Fruit fly (Drosophila melanogaster): Measurements from ENCODE around the gene PGRP-LD.

The PGRP-LD gene

dm6 chr3L:5770817-5771425 is 8.9 kb upstream of the PGRP-LD start (continued):
- TF ChIP-seq CG2889 (GFP tag; IDR thresholded peaks at IDR 0.05) = peak; percentile 46; the same call in 1 of the 3 replicates
- TF ChIP-seq CG1832 (GFP tag; optimal IDR thresholded peaks at IDR 0.05) = peak; percentile 98
- peak; percentile 89 for TF ChIP-seq CG15269 (tag; optimal IDR thresholded peaks at IDR 0.05)
- TF ChIP-seq CG8290 (GFP tag; optimal IDR thresholded peaks at IDR 0.05) = peak; percentile 53
- peak; percentile 84 to 92 for TF ChIP-seq CG8290 (tag; optimal IDR thresholded peaks at IDR 0.05)
- TF ChIP-seq mam (GFP tag; optimal IDR thresholded peaks at IDR 0.05) = peak; percentile 90
- peak; percentile 41; the same call in 1 of the 2 replicates for TF ChIP-seq E2f2 (GFP tag; IDR thresholded peaks at IDR 0.05)
- peak; percentile 54 for TF ChIP-seq wek (GFP tag; optimal IDR thresholded peaks at IDR 0.05)
- peak; percentile 39; the same call in 2 of the 3 replicates for TF ChIP-seq B-H1 (GFP tag; IDR thresholded peaks at IDR 0.05)
- no peak for TF ChIP-seq psq (GFP tag; optimal IDR thresholded peaks at IDR 0.05)
- TF ChIP-seq Pdp1 (GFP tag; optimal IDR thresholded peaks at IDR 0.05) = peak; percentile 76 to 78
- TF ChIP-seq CG30431 (GFP tag; optimal IDR thresholded peaks at IDR 0.05) = peak; percentile 58
- no peak for TF ChIP-seq rib (GFP tag; IDR thresholded peaks at IDR 0.05)
- peak; percentile 97 for TF ChIP-seq CG8478 (optimal IDR thresholded peaks at IDR 0.05)
- peak; percentile 55 for TF ChIP-seq Lhr (GFP tag; optimal IDR thresholded peaks at IDR 0.05)
- peak; percentile 74 for TF ChIP-seq CG2202 (tag; optimal IDR thresholded peaks at IDR 0.05)
- no peak for TF ChIP-seq hbn (GFP tag; IDR thresholded peaks at IDR 0.05; ENCODE audit: partially characterized antibody)
- 0 out of 3 replicates have a peak, but pooled peaks have one; percentile 40 for TF ChIP-seq ken (GFP tag; IDR thresholded peaks at IDR 0.05)
- TF ChIP-seq p53 (GFP tag; optimal IDR thresholded peaks at IDR 0.05) = peak; percentile 75
- peak; percentile 84 for TF ChIP-seq CG15696 (tag; optimal IDR thresholded peaks at IDR 0.05)
- no peak for TF ChIP-seq CkIIα-i1 (GFP tag; IDR thresholded peaks at IDR 0.05)
- peak; percentile 84 for TF ChIP-seq CG6765 (GFP tag; optimal IDR thresholded peaks at IDR 0.05)
- peak; percentile 87 for TF ChIP-seq CG9817 (tag; optimal IDR thresholded peaks at IDR 0.05)
- TF ChIP-seq bsh (GFP tag; optimal IDR thresholded peaks at IDR 0.05) = peak; percentile 54 to 81
- TF ChIP-seq vnd (GFP tag; IDR thresholded peaks at IDR 0.05; ENCODE audit: partially characterized antibody) = no peak
- TF ChIP-seq CG6689 (GFP tag; IDR thresholded peaks at IDR 0.05) = peak; percentile 62
- peak; percentile 61 for TF ChIP-seq CG17186 (GFP tag; optimal IDR thresholded peaks at IDR 0.05)
- TF ChIP-seq zfh1 (GFP tag; IDR thresholded peaks at IDR 0.05) = peak; percentile 74
- TF ChIP-seq Ssrp (tag; optimal IDR thresholded peaks at IDR 0.05) = peak; percentile 82
- TF ChIP-seq ftz-f1 (GFP tag; optimal IDR thresholded peaks at IDR 0.05) = peak; percentile 16
- TF ChIP-seq CG16815 (GFP tag; optimal IDR thresholded peaks at IDR 0.05) = peak; percentile 71
- TF ChIP-seq zen2 (GFP tag; IDR thresholded peaks at IDR 0.05; ENCODE audit: partially characterized antibody) = no peak
- peak; percentile 85 for TF ChIP-seq CG12155 (GFP tag; optimal IDR thresholded peaks at IDR 0.05)
- no peak for TF ChIP-seq toy (GFP tag; IDR thresholded peaks at IDR 0.05)
- TF ChIP-seq Mrtf (GFP tag; IDR thresholded peaks at IDR 0.05) = peak; percentile 43; the same call in 1 of the 3 replicates
- TF ChIP-seq ERR (GFP tag; optimal IDR thresholded peaks at IDR 0.05) = peak; percentile 88
- TF ChIP-seq CG17359 (tag; optimal IDR thresholded peaks at IDR 0.05) = peak; percentile 75
- TF ChIP-seq grn (GFP tag; optimal IDR thresholded peaks at IDR 0.05) = peak; percentile 95
- TF ChIP-seq CrebB (tag; optimal IDR thresholded peaks at IDR 0.05) = peak; percentile 85
- TF ChIP-seq CoRest (tag; optimal IDR thresholded peaks at IDR 0.05) = peak; percentile 92
- peak; percentile 62 for TF ChIP-seq CG17328 (GFP tag; IDR thresholded peaks at IDR 0.05)
- peak; percentile 81 for TF ChIP-seq Sry-β (GFP tag; optimal IDR thresholded peaks at IDR 0.05)
- peak; percentile 31 for TF ChIP-seq CG17802 (tag; optimal IDR thresholded peaks at IDR 0.05)
- TF ChIP-seq CG13894 (tag; optimal IDR thresholded peaks at IDR 0.05) = no peak
- TF ChIP-seq Doc3 (GFP tag; IDR thresholded peaks at IDR 0.05; ENCODE audit: partially characterized antibody) = no peak
- 0 out of 3 replicates have a peak, but pooled peaks have one; percentile 18 for TF ChIP-seq ase (GFP tag; IDR thresholded peaks at IDR 0.05)
- TF ChIP-seq CG17612 (GFP tag; IDR thresholded peaks at IDR 0.05) = peak; percentile 58
- 0 out of 2 replicates have a peak, but pooled peaks have one; percentile 33 for TF ChIP-seq Awh (GFP tag; IDR thresholded peaks at IDR 0.05)
- TF ChIP-seq NFAT (GFP tag; IDR thresholded peaks at IDR 0.05) = peak; percentile 46; the same call in 1 of the 2 replicates
- TF ChIP-seq HmgD (GFP tag; optimal IDR thresholded peaks at IDR 0.05) = peak; percentile 85
